Fruit fly (Drosophila melanogaster) whole organism, wandering third instar larva: ENCODE data around the gene CG14518.

ENCODE experiments used
- CrebA ChIP-seq: fragments of 200-800 bp; sonication (Bioruptor generic); optimal IDR thresholded peaks from 2 replicates; lab custom pipeline; 2016; ENCODE audit warnings: missing biosample characterization, mild to moderate bottlenecking, missing genetic modification characterization, borderline replicate concordance
- Dif ChIP-seq: fragments of 200-275, 200-300 bp; sonication (Bioruptor generic); optimal IDR thresholded peaks from 2 replicates; lab custom pipeline; 2018; ENCODE audit warnings: missing biosample characterization, missing genetic modification characterization; ENCODE audit not compliant: partially characterized antibody
- HLH106 ChIP-seq: fragments of 200-800 bp; optimal IDR thresholded peaks from 3 replicates; lab custom pipeline; 2019; ENCODE audit warnings: missing biosample characterization, mild to moderate bottlenecking, missing genetic modification characterization, moderate library complexity
- Hnf4 ChIP-seq: fragments of 200-800 bp; sonication (Bioruptor generic); optimal IDR thresholded peaks from 2 replicates; lab custom pipeline; 2016; ENCODE audit warnings: missing biosample characterization, mild to moderate bottlenecking, missing genetic modification characterization
- Hr78 ChIP-seq: fragments of >200 bp; optimal IDR thresholded peaks from 2 replicates; lab custom pipeline; 2017; ENCODE audit warnings: missing biosample characterization, missing genetic modification characterization
- Hr83 ChIP-seq: fragments of 200-300 bp; sonication (Bioruptor generic); optimal IDR thresholded peaks from 2 replicates; lab custom pipeline; 2016; ENCODE audit warnings: missing biosample characterization, mild to moderate bottlenecking, missing genetic modification characterization, moderate library complexity; ENCODE audit not compliant: poor library complexity, severe bottlenecking
- Jra ChIP-seq: sonication (Bioruptor generic); optimal IDR thresholded peaks from 2 replicates; lab custom pipeline; 2016; ENCODE audit warnings: missing biosample characterization, missing genetic modification characterization
- OdsH ChIP-seq: fragments of 200-800 bp; sonication (Bioruptor generic); optimal IDR thresholded peaks from 2 replicates; lab custom pipeline; 2016; ENCODE audit warnings: missing biosample characterization, mild to moderate bottlenecking, missing genetic modification characterization
- Rel ChIP-seq, 2 experiments: fragments of 200-800 bp; sonication (Bioruptor generic) in 1 of 2; optimal IDR thresholded peaks; 2 replicates in 1 of 2; 3 replicates in 1 of 2; lab custom pipeline; 2016 to 2019; ENCODE audit warnings: mild to moderate bottlenecking in 2 of 2, missing biosample characterization in 2 of 2, missing genetic modification characterization in 2 of 2, moderate library complexity in 1 of 2
- Sp1 ChIP-seq: fragments of 200-800 bp; sonication (Bioruptor generic); optimal IDR thresholded peaks from 3 replicates; lab custom pipeline; 2019; ENCODE audit warnings: missing biosample characterization, mild to moderate bottlenecking, missing genetic modification characterization, moderate library complexity
- Vsx2 ChIP-seq: fragments of 200-300, 225-300 bp; sonication (Bioruptor generic); optimal IDR thresholded peaks from 2 replicates; lab custom pipeline; 2018; ENCODE audit warnings: missing biosample characterization, missing genetic modification characterization; ENCODE audit not compliant: partially characterized antibody
- br ChIP-seq: fragments of 200-800 bp; sonication (Bioruptor generic); optimal IDR thresholded peaks from 2 replicates; lab custom pipeline; 2016; ENCODE audit warnings: missing biosample characterization, missing genetic modification characterization
- brk ChIP-seq: fragments of 200-800 bp; sonication (Bioruptor generic); optimal IDR thresholded peaks from 2 replicates; lab custom pipeline; 2016; ENCODE audit warnings: missing biosample characterization, mild to moderate bottlenecking, missing genetic modification characterization
- dl ChIP-seq, 2 experiments: fragments of 175-275, 200-275 bp in 1 of 2; fragments of 200-275 bp in 1 of 2; sonication (Bioruptor generic); optimal IDR thresholded peaks; lab custom pipeline; 2018; ENCODE audit warnings: mild to moderate bottlenecking in 2 of 2, missing biosample characterization in 2 of 2, missing genetic modification characterization in 2 of 2, moderate library complexity in 2 of 2; ENCODE audit not compliant: partially characterized antibody in 2 of 2, insufficient read depth in 1 of 2
- fru ChIP-seq: fragments of 200-800 bp; sonication (Bioruptor generic); optimal IDR thresholded peaks from 3 replicates; lab custom pipeline; 2016; ENCODE audit warnings: missing biosample characterization, mild to moderate bottlenecking, missing genetic modification characterization
- h ChIP-seq: fragments of 200-800 bp; sonication (Bioruptor generic); optimal IDR thresholded peaks from 3 replicates; lab custom pipeline; 2016; ENCODE audit warnings: missing biosample characterization, mild to moderate bottlenecking, missing genetic modification characterization
- jim ChIP-seq: fragments of 175-275, 200-325 bp; sonication (Bioruptor generic); optimal IDR thresholded peaks from 2 replicates; lab custom pipeline; 2016; ENCODE audit warnings: missing biosample characterization, mild to moderate bottlenecking, missing genetic modification characterization
- psq ChIP-seq: fragments of 200-800 bp; sonication (Bioruptor generic); optimal IDR thresholded peaks from 3 replicates; lab custom pipeline; 2017; ENCODE audit warnings: missing biosample characterization, mild to moderate bottlenecking, missing genetic modification characterization, moderate library complexity
- rgr ChIP-seq: fragments of 200-800 bp; sonication (Bioruptor generic); optimal IDR thresholded peaks from 3 replicates; lab custom pipeline; 2016; ENCODE audit warnings: missing biosample characterization, mild to moderate bottlenecking, missing genetic modification characterization
- sv ChIP-seq: fragments of 200-800 bp; sonication (Bioruptor generic); optimal IDR thresholded peaks from 3 replicates; lab custom pipeline; 2016; ENCODE audit warnings: missing biosample characterization, missing genetic modification characterization
- woc ChIP-seq: sonication (Bioruptor generic); optimal IDR thresholded peaks from 2 replicates; lab custom pipeline; 2016; ENCODE audit warnings: missing biosample characterization, mild to moderate bottlenecking, missing genetic modification characterization

CG14518 gene

DNA sequence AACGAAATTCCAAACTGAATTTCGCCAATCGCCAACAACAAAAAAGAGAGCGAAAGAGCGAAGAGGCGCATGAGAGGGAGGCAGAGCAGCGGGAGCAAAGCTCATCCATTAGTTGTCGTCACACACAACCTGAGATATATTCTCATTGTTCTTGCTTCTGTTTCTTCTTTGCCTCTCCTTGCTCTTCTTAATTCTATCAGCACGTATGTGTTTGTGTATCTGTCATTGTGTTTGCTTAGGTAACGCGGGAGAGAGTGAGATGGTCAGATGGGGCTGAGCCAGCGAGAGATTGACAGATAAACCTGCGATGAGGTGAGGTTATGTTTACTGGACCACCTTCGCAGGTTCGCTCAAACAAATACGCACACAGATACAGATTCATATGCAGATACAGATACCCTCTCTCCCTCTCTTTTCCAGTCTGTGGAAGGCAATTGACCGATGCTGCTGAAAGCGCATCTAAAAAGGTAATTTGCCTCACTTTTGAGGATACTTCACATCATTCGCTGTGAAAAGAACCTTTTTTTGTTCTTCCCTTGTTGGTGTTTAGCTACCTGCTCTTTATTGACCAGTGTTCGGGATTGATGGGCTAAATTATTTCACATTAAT is 49.3 kb downstream of the CG14518 start:
- TF ChIP-seq fru (GFP tag; lab: Kevin White, UChicago), result peak; percentile 56
- no peak for TF ChIP-seq jim (GFP tag; lab: Kevin White, UChicago)
- no peak for TF ChIP-seq sv (GFP tag; lab: Kevin White, UChicago)
- peak; percentile 20 for TF ChIP-seq brk (GFP tag; lab: Kevin White, UChicago)
- peak; percentile 26 for TF ChIP-seq Hr83 (GFP tag; lab: Kevin White, UChicago)
- TF ChIP-seq h (GFP tag; lab: Kevin White, UChicago), result peak; percentile 36
- no peak for TF ChIP-seq Rel (GFP tag; optimal IDR thresholded peaks at IDR 0.05; lab: Kevin White, UChicago)
- peak; percentile 40 for TF ChIP-seq Rel (tag; optimal IDR thresholded peaks at IDR 0.05; lab: Kevin White, UChicago)
- peak; percentile 8 for TF ChIP-seq HLH106 (tag; lab: Kevin White, UChicago)
- peak; percentile 65 for TF ChIP-seq Hnf4 (GFP tag; lab: Kevin White, UChicago)
- TF ChIP-seq dl (GFP tag; optimal IDR thresholded peaks at IDR 0.05; lab: Kevin White, UChicago; ENCODE audit: insufficient read depth in 1 of 2, partially characterized antibody in 2 of 2), result peak; percentile 33 to 68
- TF ChIP-seq rgr (GFP tag; lab: Kevin White, UChicago), result peak; percentile 23
- TF ChIP-seq br, result peak; percentile 43
- TF ChIP-seq Hr78 (GFP tag; lab: Kevin White, UChicago), result no peak
- TF ChIP-seq psq (GFP tag; lab: Kevin White, UChicago), result peak; percentile 83
- peak; percentile 18 for TF ChIP-seq Jra (GFP tag; lab: Kevin White, UChicago)
- TF ChIP-seq Dif (GFP tag; lab: Kevin White, UChicago), result peak; percentile 88
- TF ChIP-seq CrebA (GFP tag; lab: Kevin White, UChicago), result no peak
- TF ChIP-seq Vsx2 (GFP tag; lab: Kevin White, UChicago), result peak; percentile 68
- peak; percentile 44 for TF ChIP-seq Sp1 (GFP tag; lab: Kevin White, UChicago)
- TF ChIP-seq woc, result no peak
- peak; percentile 9 for TF ChIP-seq OdsH (GFP tag; lab: Kevin White, UChicago)
